Worm (Caenorhabditis elegans) whole organism, L3 larva: ENCODE results near the gene npr-18.

Source experiments
- unc-39 ChIP-seq: sonication (generic microtip); optimal IDR thresholded peaks from 4 replicates; lab custom pipeline; 2017; ENCODE audit warnings: missing biosample characterization, missing genetic modification characterization
- zag-1 ChIP-seq: fragments of 150-350 bp; optimal IDR thresholded peaks from 2 replicates; lab custom pipeline; 2014; ENCODE audit warnings: missing biosample characterization, missing genetic modification characterization

- TF ChIP-seq zag-1 (no peak), unc-39 (tag; lab: Kevin White, UChicago) (no peak)
These were observed 28.5 kb downstream of the npr-18 start for ce11 chrX:9719070-9719469.
